Worm (Caenorhabditis elegans): ENCODE data around the gene nhr-204.

- no peak for TF ChIP-seq mab-5 (tag; optimal IDR thresholded peaks at IDR 0.05)
- TF ChIP-seq sptf-1 (tag; optimal IDR thresholded peaks at IDR 0.05), result no peak
- no peak for TF ChIP-seq ztf-11 (tag; optimal IDR thresholded peaks at IDR 0.05)
- no peak for TF ChIP-seq nhr-28 (tag; optimal IDR thresholded peaks at IDR 0.05)
- TF ChIP-seq blmp-1 (tag; optimal IDR thresholded peaks at IDR 0.05), result no peak
- TF ChIP-seq lin-32 (GFP tag; optimal IDR thresholded peaks at IDR 0.05), result no peak
- no peak for TF ChIP-seq lin-13 (tag; optimal IDR thresholded peaks at IDR 0.05)
- no peak for TF ChIP-seq lsy-2 (tag; optimal IDR thresholded peaks at IDR 0.05)
- no peak for TF ChIP-seq ces-1 (GFP tag; optimal IDR thresholded peaks at IDR 0.05)
Measured at ce11 chrV:216847-217246, 41.8 kb downstream of the nhr-204 start, which contains the start of gene srh-78.

All from whole organism, mixed stage, embryonic.